Fruit fly (Drosophila melanogaster) Kc167 (cell line): ENCODE measurements around the gene BoYb.

Experiments
- Myc ChIP-seq: fragments of >200 bp; optimal IDR thresholded peaks from 2 replicates; lab custom pipeline; 2017; ENCODE audit warnings: missing external identifiers
- Sin3A ChIP-seq: fragments of >200 bp; optimal IDR thresholded peaks from 2 replicates; lab custom pipeline; 2018; ENCODE audit warnings: missing external identifiers
- h ChIP-seq: fragments of >200 bp; optimal IDR thresholded peaks from 3 replicates; lab custom pipeline; 2018; ENCODE audit warnings: missing external identifiers
- insv ChIP-seq: fragments of >200 bp; optimal IDR thresholded peaks from 3 replicates; lab custom pipeline; 2018; ENCODE audit warnings: missing external identifiers
- psq ChIP-seq: fragments of >200 bp; optimal IDR thresholded peaks from 2 replicates; lab custom pipeline; 2017; ENCODE audit warnings: missing external identifiers
- ttk ChIP-seq: sonication (Bioruptor generic); optimal IDR thresholded peaks from 2 replicates; lab custom pipeline; 2017; ENCODE audit warnings: missing external identifiers

BoYb gene

DNA sequence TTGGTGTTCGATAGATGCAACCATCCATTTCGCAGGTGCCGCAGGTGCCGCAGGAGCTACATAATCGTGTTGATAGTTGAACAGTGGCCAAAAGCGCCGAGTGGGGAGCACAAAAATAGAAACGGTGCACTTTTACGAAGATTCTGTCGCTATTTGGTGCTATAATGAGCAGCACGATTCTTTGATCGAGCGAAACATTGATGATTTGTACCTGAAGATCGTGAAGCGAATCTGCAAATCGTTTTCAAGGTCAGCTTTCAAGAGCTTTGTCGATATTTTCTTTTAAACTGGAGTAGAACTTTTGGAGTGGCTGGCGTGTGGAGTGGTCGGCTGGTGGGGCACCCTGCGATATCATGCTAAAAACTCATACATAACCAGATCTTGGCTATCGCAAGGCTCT, 3.3 kb upstream of the BoYb start, which contains the start of gene CG11131:
TSS of gene CG11131 (plus strand) at position 301 of the 400 bp plus-strand sequence.
- TF ChIP-seq Myc (lab: Kevin White, UChicago) = no peak
- TF ChIP-seq psq (lab: Kevin White, UChicago) = no peak
- TF ChIP-seq Sin3A (lab: Kevin White, UChicago) = no peak
- TF ChIP-seq insv = no peak
- no peak for TF ChIP-seq h
- TF ChIP-seq ttk (lab: Kevin White, UChicago) = no peak

dm6 chr3L:22909325-22909904, 7.7 kb downstream of the BoYb start:
- TF ChIP-seq Sin3A (lab: Kevin White, UChicago) (no peak), Myc (lab: Kevin White, UChicago) (no peak), psq (lab: Kevin White, UChicago) (no peak), h (no peak), ttk (lab: Kevin White, UChicago) (no peak), insv (no peak)

- TF ChIP-seq h (no peak), insv (no peak), psq (lab: Kevin White, UChicago) (no peak), ttk (lab: Kevin White, UChicago) (no peak), Sin3A (lab: Kevin White, UChicago) (no peak), Myc (lab: Kevin White, UChicago) (no peak)
Observed at dm6 chr3L:22909914-22910541, 8.3 kb downstream of the BoYb start, which contains the start of gene CG12768. Gene CG12768 (plus strand): TSS chr3L:22910491.

DNA sequence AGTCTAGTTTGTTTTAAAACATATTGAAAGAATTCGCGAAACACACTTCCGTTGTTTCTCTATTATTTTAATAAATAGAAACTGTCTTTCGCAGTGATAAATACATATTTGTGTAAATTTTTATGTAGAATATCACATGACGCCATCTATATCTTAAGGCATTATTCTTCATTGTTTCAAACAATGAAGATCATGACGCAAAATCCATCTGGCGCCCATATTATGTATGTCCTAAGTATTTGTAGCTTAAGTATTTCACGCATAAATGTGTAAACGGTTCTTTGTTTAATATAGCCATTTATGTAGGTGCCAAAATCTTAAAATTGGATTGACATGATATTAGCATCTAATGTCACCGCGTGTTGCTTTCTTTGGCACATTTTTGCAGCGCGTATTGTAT, 38.5 kb downstream of the BoYb start:
- TF ChIP-seq psq (lab: Kevin White, UChicago) = no peak
- TF ChIP-seq h = no peak
- TF ChIP-seq ttk (lab: Kevin White, UChicago) = no peak
- TF ChIP-seq Myc (lab: Kevin White, UChicago) = no peak
- TF ChIP-seq insv = no peak
- no peak for TF ChIP-seq Sin3A (lab: Kevin White, UChicago)

- TF ChIP-seq Sin3A (lab: Kevin White, UChicago) (no peak), h (no peak), Myc (lab: Kevin White, UChicago) (no peak), psq (lab: Kevin White, UChicago) (no peak), ttk (lab: Kevin White, UChicago) (no peak)
Observed at dm6 chr3L:22943484-22943883, 41.8 kb downstream of the BoYb start.

DNA sequence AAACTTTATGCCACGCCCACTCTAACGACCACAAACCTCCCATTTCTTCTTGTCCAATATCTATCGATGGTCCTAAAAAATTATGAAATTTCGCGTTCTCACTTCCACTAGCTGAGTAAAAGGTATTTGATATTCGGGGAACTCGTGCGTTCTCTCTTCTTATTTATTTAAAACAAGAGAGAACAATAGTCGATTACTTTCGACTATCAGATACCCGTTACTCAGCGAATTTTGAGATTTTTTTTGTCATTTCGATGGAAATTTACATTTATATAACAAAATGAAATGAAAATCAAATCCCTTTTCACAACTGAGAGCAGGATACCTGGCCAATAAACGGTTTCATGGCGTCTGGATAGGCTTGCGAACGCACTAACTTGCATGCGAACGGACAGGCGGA, 42.8 kb downstream of the BoYb start:
- TF ChIP-seq Myc (lab: Kevin White, UChicago) = no peak
- TF ChIP-seq insv = no peak
- TF ChIP-seq ttk (lab: Kevin White, UChicago) = no peak

- TF ChIP-seq psq (lab: Kevin White, UChicago) (no peak), insv (no peak)
Observed at dm6 chr3L:22945264-22945941, 43.7 kb downstream of the BoYb start, which contains the start of gene Mes2. Gene Mes2 (plus strand): TSS chr3L:22945657.

DNA sequence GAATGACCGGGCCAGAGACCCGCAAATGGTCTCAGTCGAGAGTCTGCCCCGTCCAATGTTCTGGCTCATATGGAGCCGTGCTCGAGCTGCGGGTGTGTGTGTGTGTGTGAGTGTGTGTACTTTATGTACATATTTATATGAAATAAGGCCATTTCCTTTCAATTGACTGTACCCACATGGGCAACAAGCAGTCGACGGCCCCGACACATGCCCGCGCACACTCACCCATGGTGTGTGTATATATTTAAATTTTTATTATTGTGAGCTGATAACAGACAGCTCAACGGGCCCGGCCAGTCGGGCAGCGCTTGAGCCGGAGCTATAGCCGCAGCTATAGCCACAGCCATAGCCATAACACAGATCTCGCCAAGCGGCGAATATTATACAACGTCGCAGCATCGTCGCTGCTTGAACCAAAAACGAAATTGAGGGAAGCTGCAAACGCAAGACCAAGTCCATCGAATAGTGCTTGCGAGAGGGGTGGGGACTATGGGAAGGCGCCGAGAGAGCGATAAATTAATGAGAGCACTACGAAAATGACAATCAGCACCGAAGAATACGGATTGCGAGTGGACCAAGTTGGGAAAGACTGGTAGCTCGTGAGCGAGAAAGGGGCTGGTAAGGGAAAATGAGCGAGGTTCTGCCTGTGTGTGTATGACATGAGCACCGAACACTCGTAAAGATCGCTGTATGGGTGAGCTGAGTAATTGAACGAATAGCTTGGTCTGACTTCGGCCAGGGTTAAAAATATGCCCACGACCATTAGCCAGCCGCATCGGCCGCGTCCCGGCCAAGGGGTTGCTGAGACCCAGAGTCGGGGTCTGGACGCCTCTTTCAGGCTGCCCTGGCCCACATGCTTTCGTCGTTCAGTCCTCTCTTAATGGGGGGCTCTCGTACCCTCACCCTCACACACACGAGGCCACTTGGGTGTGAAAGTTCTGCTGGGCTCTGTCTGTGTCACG, 46.6 kb downstream of the BoYb start:
- no peak for TF ChIP-seq ttk (lab: Kevin White, UChicago)
- no peak for TF ChIP-seq h
- TF ChIP-seq insv = no peak
- no peak for TF ChIP-seq Myc (lab: Kevin White, UChicago)
- TF ChIP-seq psq (lab: Kevin White, UChicago) = no peak
- no peak for TF ChIP-seq Sin3A (lab: Kevin White, UChicago)

dm6 chr3L:22952703-22953102, 51.0 kb downstream of the BoYb start:
- TF ChIP-seq insv = no peak
- no peak for TF ChIP-seq h
- TF ChIP-seq ttk (lab: Kevin White, UChicago) = no peak
- no peak for TF ChIP-seq Myc (lab: Kevin White, UChicago)
- no peak for TF ChIP-seq psq (lab: Kevin White, UChicago)
- no peak for TF ChIP-seq Sin3A (lab: Kevin White, UChicago)
